Fruit fly (Drosophila melanogaster): ENCODE measurements around the gene Ndf.

DNA sequence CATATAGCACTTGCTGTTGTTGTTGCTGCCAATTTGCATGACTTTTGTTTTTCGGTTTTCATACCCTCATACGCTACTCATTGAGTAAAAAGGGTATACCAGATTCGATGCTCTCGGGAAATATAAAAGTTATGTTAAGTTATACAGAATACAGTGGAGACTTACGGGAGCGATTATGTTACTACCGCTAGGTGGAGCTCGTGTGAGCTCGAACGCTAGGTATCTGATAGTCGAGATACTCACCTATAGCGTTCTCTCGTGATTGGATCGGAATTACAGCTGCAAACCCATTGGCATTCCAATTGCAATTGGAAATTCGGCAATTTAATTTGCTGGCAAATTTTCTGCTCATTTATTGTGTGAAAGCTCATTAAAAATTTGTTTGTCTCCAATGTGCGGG lies 29.8 kb downstream of the Ndf start:
- TF ChIP-seq shn (GFP tag; optimal IDR thresholded peaks at IDR 0.05): no peak
- TF ChIP-seq insv (GFP tag; optimal IDR thresholded peaks at IDR 0.05): no peak
- no peak for TF ChIP-seq CG15514 (GFP tag; optimal IDR thresholded peaks at IDR 0.05)
- TF ChIP-seq usp (GFP tag; optimal IDR thresholded peaks at IDR 0.05): no peak
- no peak for TF ChIP-seq Dp (GFP tag; optimal IDR thresholded peaks at IDR 0.05)
- TF ChIP-seq cato (GFP tag; optimal IDR thresholded peaks at IDR 0.05; ENCODE audit: borderline replicate concordance): no peak
- TF ChIP-seq Optix (GFP tag; IDR thresholded peaks at IDR 0.05): no peak
- no peak for TF ChIP-seq Sry-β (GFP tag; optimal IDR thresholded peaks at IDR 0.05)
- no peak for TF ChIP-seq Aef1 (GFP tag; IDR thresholded peaks at IDR 0.05)
- no peak for TF ChIP-seq pros (GFP tag; optimal IDR thresholded peaks at IDR 0.05)
- no peak for TF ChIP-seq kay (GFP tag; optimal IDR thresholded peaks at IDR 0.05)
